Worm (Caenorhabditis elegans) whole organism, midembryonic: Measurements from ENCODE around the gene ent-2.

Experiments used
- med-1 ChIP-seq: sonication (generic microtip); optimal IDR thresholded peaks from 2 replicates; lab custom pipeline; 2017; ENCODE audit warnings: missing genetic modification characterization, mild to moderate bottlenecking, missing compliant biosample characterization, antibody characterized with exemption, missing genetic modification reagents; ENCODE audit not compliant: insufficient read depth
- ref-1 ChIP-seq: fragments of 200-800 bp; sonication (Bioruptor generic); conservative IDR thresholded peaks from 2 replicates; pipeline ENCODE4 v1.3.6; 2022; ENCODE audit warnings: missing genetic modification reagents, missing genetic modification characterization, missing compliant biosample characterization
- tab-1 ChIP-seq: fragments of 200-800 bp; sonication (Bioruptor generic); IDR thresholded peaks from 2 replicates; pipeline ENCODE4 v1.3.6; 2022; ENCODE audit warnings: missing genetic modification characterization, missing compliant biosample characterization

ce11 chrX:15633964-15634363, 33.1 kb downstream of the ent-2 start:
- TF ChIP-seq tab-1 (GFP tag; lab: Robert Waterston, UW) (no peak), med-1 (GFP tag; lab: Kevin White, UChicago) (no peak), ref-1 (GFP tag; lab: Robert Waterston, UW) (no peak)
